Fruit fly (Drosophila melanogaster) whole organism, prepupa: ENCODE results near the gene Dok.

Experiments
- CG10631 ChIP-seq: fragments of 200-800 bp; sonication (Bioruptor generic); optimal IDR thresholded peaks from 2 replicates; lab custom pipeline; 2016; ENCODE audit warnings: missing biosample characterization, missing genetic modification characterization
- CG10669 ChIP-seq: fragments of 200-800 bp; sonication (Bioruptor generic); optimal IDR thresholded peaks from 3 replicates; lab custom pipeline; 2018; ENCODE audit warnings: missing biosample characterization, mild to moderate bottlenecking, missing genetic modification characterization, moderate library complexity
- CG11294 ChIP-seq: fragments of 200-800 bp; sonication (Bioruptor generic); IDR thresholded peaks from 2 replicates; pipeline ENCODE4 v1.3.6; 2022; ENCODE audit warnings: missing biosample characterization, missing genetic modification characterization
- CG11762 ChIP-seq: fragments of 200-800 bp; sonication (Bioruptor generic); optimal IDR thresholded peaks from 3 replicates; lab custom pipeline; 2016; ENCODE audit warnings: missing biosample characterization, missing genetic modification characterization; ENCODE audit not compliant: insufficient read depth
- CG11902 ChIP-seq: fragments of 200-800 bp; sonication (Bioruptor generic); optimal IDR thresholded peaks from 3 replicates; lab custom pipeline; 2016; ENCODE audit warnings: missing biosample characterization, missing genetic modification characterization
- CG15336 ChIP-seq: fragments of 200-800 bp; sonication (Bioruptor generic); IDR thresholded peaks from 2 replicates; pipeline ENCODE4 v1.3.6; 2022; ENCODE audit warnings: missing biosample characterization, missing genetic modification characterization
- CG1621 ChIP-seq: fragments of 200-800 bp; sonication (Bioruptor generic); optimal IDR thresholded peaks from 3 replicates; lab custom pipeline; 2018; ENCODE audit warnings: missing biosample characterization, mild to moderate bottlenecking, missing genetic modification characterization
- CG3032 ChIP-seq: fragments of 200-800 bp; optimal IDR thresholded peaks from 2 replicates; lab custom pipeline; 2019; ENCODE audit warnings: missing biosample characterization, mild to moderate bottlenecking, missing genetic modification characterization, moderate library complexity
- CG31627 ChIP-seq: fragments of 200-800 bp; sonication (Bioruptor generic); optimal IDR thresholded peaks from 3 replicates; lab custom pipeline; 2016; ENCODE audit warnings: missing biosample characterization, missing genetic modification characterization
- CG32006 ChIP-seq: fragments of 200-800 bp; sonication (Bioruptor generic); optimal IDR thresholded peaks from 3 replicates; lab custom pipeline; 2017; ENCODE audit warnings: missing biosample characterization, mild to moderate bottlenecking, missing genetic modification characterization
- CG34406 ChIP-seq: fragments of 200-800 bp; sonication (Bioruptor generic); optimal IDR thresholded peaks from 3 replicates; lab custom pipeline; 2016; ENCODE audit warnings: missing biosample characterization, missing genetic modification characterization
- CG3919 ChIP-seq: fragments of 200-800 bp; sonication (Bioruptor generic); optimal IDR thresholded peaks from 3 replicates; lab custom pipeline; 2016; ENCODE audit warnings: missing biosample characterization, missing genetic modification characterization
- CG4318 ChIP-seq: fragments of 200-800 bp; sonication (Bioruptor generic); optimal IDR thresholded peaks from 3 replicates; lab custom pipeline; 2017; ENCODE audit warnings: missing biosample characterization, mild to moderate bottlenecking, missing genetic modification characterization
- CG6163 ChIP-seq: fragments of 200-800 bp; sonication (Bioruptor generic); IDR thresholded peaks from 3 replicates; pipeline ENCODE4 v1.3.6; 2022; ENCODE audit warnings: missing biosample characterization, missing genetic modification characterization
- CG6792 ChIP-seq: fragments of 200-800 bp; sonication (Bioruptor generic); optimal IDR thresholded peaks from 3 replicates; lab custom pipeline; 2016; ENCODE audit warnings: missing biosample characterization, missing genetic modification characterization
- CG6808 ChIP-seq: fragments of 200-800 bp; sonication (Bioruptor generic); optimal IDR thresholded peaks from 3 replicates; lab custom pipeline; 2017; ENCODE audit warnings: missing biosample characterization, missing genetic modification characterization, mild to moderate bottlenecking, moderate library complexity, missing genetic modification reagents
- CG6854 ChIP-seq: fragments of 200-800 bp; sonication (Bioruptor generic); optimal IDR thresholded peaks from 2 replicates; lab custom pipeline; 2017; ENCODE audit warnings: missing biosample characterization, mild to moderate bottlenecking, missing genetic modification characterization
- CG7368 ChIP-seq: fragments of 200-800 bp; sonication (Bioruptor generic); optimal IDR thresholded peaks from 3 replicates; lab custom pipeline; 2016; ENCODE audit warnings: missing biosample characterization, missing genetic modification characterization
- CG8119 ChIP-seq: fragments of 200-800 bp; sonication (Bioruptor generic); IDR thresholded peaks from 3 replicates; pipeline ENCODE4 v1.3.6; 2022; ENCODE audit warnings: missing biosample characterization, missing genetic modification characterization
- CG8319 ChIP-seq: fragments of 200-800 bp; sonication (Bioruptor generic); optimal IDR thresholded peaks from 3 replicates; lab custom pipeline; 2016; ENCODE audit warnings: missing biosample characterization, missing genetic modification characterization
- Eip75B ChIP-seq: fragments of 200-800 bp; sonication (Bioruptor generic); optimal IDR thresholded peaks from 3 replicates; lab custom pipeline; 2016; ENCODE audit warnings: missing biosample characterization, missing genetic modification characterization
- Eip78C ChIP-seq: fragments of 200-800 bp; sonication (Bioruptor generic); peaks from one replicate; lab custom pipeline; 2016; ENCODE audit warnings: missing biosample characterization, missing genetic modification characterization
- Eip93F ChIP-seq: fragments of 200-800 bp; sonication (Bioruptor generic); optimal IDR thresholded peaks from 2 replicates; lab custom pipeline; 2016; ENCODE audit warnings: missing biosample characterization, mild to moderate bottlenecking, missing genetic modification characterization
- Ets21C ChIP-seq: fragments of 200-800 bp; sonication (Bioruptor generic); optimal IDR thresholded peaks from 3 replicates; lab custom pipeline; 2016; ENCODE audit warnings: missing biosample characterization, missing genetic modification characterization
- Ets96B ChIP-seq: fragments of 200-800 bp; optimal IDR thresholded peaks from 2 replicates; lab custom pipeline; 2019; ENCODE audit warnings: missing biosample characterization, mild to moderate bottlenecking, missing genetic modification characterization, moderate library complexity
- Hr38 ChIP-seq: sonication (Bioruptor generic); optimal IDR thresholded peaks from 2 replicates; lab custom pipeline; 2016; ENCODE audit warnings: missing biosample characterization, missing genetic modification characterization
- Hr39 ChIP-seq: fragments of 200-800 bp; sonication (Bioruptor generic); optimal IDR thresholded peaks from 2 replicates; lab custom pipeline; 2016; ENCODE audit warnings: missing biosample characterization, missing genetic modification characterization
- Hr4 ChIP-seq: fragments of 200-800 bp; sonication (Bioruptor generic); optimal IDR thresholded peaks from 3 replicates; lab custom pipeline; 2016; ENCODE audit warnings: missing biosample characterization, missing genetic modification characterization
- Lpt ChIP-seq: fragments of 200-800 bp; sonication (Bioruptor generic); optimal IDR thresholded peaks from 3 replicates; lab custom pipeline; 2016; ENCODE audit warnings: missing biosample characterization, missing genetic modification characterization
- Met ChIP-seq: fragments of 200-800 bp; sonication (Bioruptor generic); optimal IDR thresholded peaks from 3 replicates; lab custom pipeline; 2016; ENCODE audit warnings: missing biosample characterization, missing genetic modification characterization
- OdsH ChIP-seq: fragments of 200-800 bp; sonication (Bioruptor generic); optimal IDR thresholded peaks from 3 replicates; lab custom pipeline; 2016; ENCODE audit warnings: missing biosample characterization, missing genetic modification characterization
- Smox ChIP-seq: fragments of 200-800 bp; sonication (Bioruptor generic); optimal IDR thresholded peaks from 3 replicates; lab custom pipeline; 2016; ENCODE audit warnings: missing biosample characterization, missing genetic modification characterization
- Sox102F ChIP-seq: fragments of 200-800 bp; sonication (Bioruptor generic); optimal IDR thresholded peaks from 2 replicates; lab custom pipeline; 2016; ENCODE audit warnings: missing biosample characterization, mild to moderate bottlenecking, missing genetic modification characterization
- Sox14 ChIP-seq: fragments of 200-800 bp; sonication (Bioruptor generic); optimal IDR thresholded peaks from 3 replicates; lab custom pipeline; 2016; ENCODE audit warnings: missing biosample characterization, missing genetic modification characterization
- Sox15 ChIP-seq: fragments of 200-800 bp; sonication (Bioruptor generic); optimal IDR thresholded peaks from 3 replicates; lab custom pipeline; 2016; ENCODE audit warnings: missing biosample characterization, missing genetic modification characterization
- achi ChIP-seq: fragments of 200-800 bp; sonication (Bioruptor generic); optimal IDR thresholded peaks from 3 replicates; lab custom pipeline; 2016; ENCODE audit warnings: missing biosample characterization, missing genetic modification characterization
- cyc ChIP-seq: fragments of 200-800 bp; sonication (Bioruptor generic); optimal IDR thresholded peaks from 3 replicates; lab custom pipeline; 2016; ENCODE audit warnings: missing biosample characterization, missing genetic modification characterization
- dac ChIP-seq: fragments of 200-800 bp; sonication (Bioruptor generic); optimal IDR thresholded peaks from 2 replicates; lab custom pipeline; 2017; ENCODE audit warnings: missing biosample characterization, mild to moderate bottlenecking, missing genetic modification characterization
- fkh ChIP-seq: fragments of 200-800 bp; sonication (Bioruptor generic); optimal IDR thresholded peaks from 3 replicates; lab custom pipeline; 2017; ENCODE audit warnings: missing biosample characterization, mild to moderate bottlenecking, missing genetic modification characterization, moderate library complexity
- net ChIP-seq: fragments of 200-800 bp; sonication (Bioruptor generic); optimal IDR thresholded peaks from 3 replicates; lab custom pipeline; 2016; ENCODE audit warnings: missing biosample characterization, missing genetic modification characterization
- pdm3 ChIP-seq: fragments of 200-800 bp; sonication (Bioruptor generic); optimal IDR thresholded peaks from 3 replicates; lab custom pipeline; 2016; ENCODE audit warnings: missing biosample characterization, missing genetic modification characterization
- salr ChIP-seq, 2 experiments: fragments of 200-800 bp; sonication (Bioruptor generic); optimal IDR thresholded peaks; 3 replicates each; lab custom pipeline; 2016 to 2018; ENCODE audit warnings: missing biosample characterization in 2 of 2, missing genetic modification characterization in 2 of 2, mild to moderate bottlenecking in 1 of 2
- spab ChIP-seq: fragments of 200-800 bp; sonication (Bioruptor generic); optimal IDR thresholded peaks from 2 replicates; lab custom pipeline; 2017; ENCODE audit warnings: missing biosample characterization, mild to moderate bottlenecking, missing genetic modification characterization, missing genetic modification reagents
- ss ChIP-seq, 2 experiments: fragments of 200-800 bp; sonication (Bioruptor generic); optimal IDR thresholded peaks; 2 replicates in 1 of 2; 3 replicates in 1 of 2; lab custom pipeline; 2017 to 2018; ENCODE audit warnings: mild to moderate bottlenecking in 2 of 2, missing biosample characterization in 2 of 2, missing genetic modification characterization in 2 of 2, moderate library complexity in 1 of 2
- svp ChIP-seq: fragments of 200-800 bp; sonication (Bioruptor generic); peaks from one replicate; lab custom pipeline; 2016; ENCODE audit warnings: missing biosample characterization, missing genetic modification characterization

Gene Dok

dm6 chrX:7306538-7307477 is 17.2 kb upstream of the Dok start (continued):
- TF ChIP-seq CG10631 (GFP tag; lab: Kevin White, UChicago) (peak; percentile 96), Lpt (GFP tag; lab: Kevin White, UChicago) (peak; percentile 76), Eip78C (GFP tag; lab: Kevin White, UChicago) (peak; percentile 97), Hr4 (GFP tag; lab: Kevin White, UChicago) (peak; percentile 87), pdm3 (peak; percentile 93), CG3032 (tag; lab: Kevin White, UChicago) (peak; percentile 96), CG6163 (GFP tag; lab: Robert Waterston, UW) (peak; percentile 62), ss (GFP tag; optimal IDR thresholded peaks at IDR 0.05; lab: Kevin White, UChicago) (peak; percentile 37 to 93), CG32006 (GFP tag; lab: Kevin White, UChicago) (peak; percentile 99), Ets21C (peak; percentile 83), achi (GFP tag; lab: Kevin White, UChicago) (peak; percentile 94), CG6808 (GFP tag; lab: Kevin White, UChicago) (peak; percentile 87), CG31627 (GFP tag; lab: Kevin White, UChicago) (peak; percentile 91), cyc (GFP tag; lab: Kevin White, UChicago) (peak; percentile 90), CG3919 (GFP tag; lab: Kevin White, UChicago) (peak; percentile 89), fkh (peak; percentile 12), CG6792 (peak; percentile 88), CG8319 (peak; percentile 85), CG4318 (GFP tag; lab: Kevin White, UChicago) (peak; percentile 99), net (GFP tag; lab: Kevin White, UChicago) (peak; percentile 74), salr (GFP tag; optimal IDR thresholded peaks at IDR 0.05; lab: Kevin White, UChicago) (peak; percentile 84 to 96), CG8119 (peak; percentile 86), Sox102F (GFP tag; lab: Kevin White, UChicago) (peak; percentile 88), CG6854 (GFP tag; lab: Kevin White, UChicago) (peak; percentile 87), Sox15 (GFP tag; lab: Kevin White, UChicago) (peak; percentile 94)

- TF ChIP-seq CG1621 (tag; lab: Kevin White, UChicago), result no peak
- TF ChIP-seq CG31627 (GFP tag; lab: Kevin White, UChicago), result no peak
- TF ChIP-seq CG6808 (GFP tag; lab: Kevin White, UChicago), result no peak
- TF ChIP-seq Smox (GFP tag; lab: Kevin White, UChicago), result no peak
- TF ChIP-seq Eip75B (GFP tag; lab: Kevin White, UChicago), result no peak
- TF ChIP-seq Hr39 (GFP tag; lab: Kevin White, UChicago), result no peak
- TF ChIP-seq Sox15 (GFP tag; lab: Kevin White, UChicago), result no peak
- no peak for TF ChIP-seq dac
- TF ChIP-seq CG8319, result no peak
- TF ChIP-seq Sox14 (GFP tag; lab: Kevin White, UChicago), result peak; percentile 12
- peak; percentile 68 for TF ChIP-seq svp
- no peak for TF ChIP-seq CG32006 (GFP tag; lab: Kevin White, UChicago)
- no peak for TF ChIP-seq CG4318 (GFP tag; lab: Kevin White, UChicago)
- TF ChIP-seq OdsH (GFP tag; lab: Kevin White, UChicago), result no peak
- 0 out of 2 replicates have a peak, but pooled peaks have one; percentile 12 for TF ChIP-seq CG15336 (GFP tag; lab: Robert Waterston, UW)
- no peak for TF ChIP-seq CG11902 (GFP tag; lab: Kevin White, UChicago)
- no peak for TF ChIP-seq CG10631 (GFP tag; lab: Kevin White, UChicago)
- peak; percentile 36 for TF ChIP-seq CG7368 (GFP tag; lab: Kevin White, UChicago)
- TF ChIP-seq Hr38, result no peak
- TF ChIP-seq ss (GFP tag; optimal IDR thresholded peaks at IDR 0.05; lab: Kevin White, UChicago), result peak in 1 of 2 experiments; percentile 51
- no peak for TF ChIP-seq salr (GFP tag; optimal IDR thresholded peaks at IDR 0.05; lab: Kevin White, UChicago)
- TF ChIP-seq Met (GFP tag; lab: Kevin White, UChicago), result no peak
- TF ChIP-seq achi (GFP tag; lab: Kevin White, UChicago), result no peak
- TF ChIP-seq spab, result no peak
- TF ChIP-seq CG34406 (GFP tag; lab: Kevin White, UChicago), result no peak
- TF ChIP-seq CG8119, result no peak
- no peak for TF ChIP-seq Ets96B (tag; lab: Kevin White, UChicago)
- no peak for TF ChIP-seq Ets21C
- no peak for TF ChIP-seq Hr4 (GFP tag; lab: Kevin White, UChicago)
- TF ChIP-seq Eip93F (GFP tag; lab: Kevin White, UChicago), result no peak
- TF ChIP-seq CG10669 (GFP tag; lab: Kevin White, UChicago), result no peak
- TF ChIP-seq CG11762 (GFP tag; lab: Kevin White, UChicago), result no peak
- no peak for TF ChIP-seq CG11294 (GFP tag; lab: Robert Waterston, UW)
- TF ChIP-seq CG3919 (GFP tag; lab: Kevin White, UChicago), result no peak
Measured at dm6 chrX:7307478-7308200, 16.4 kb upstream of the Dok start, which contains the start of gene brk. brk (plus strand) TSS chrX:7307939.
